Worm (Caenorhabditis elegans): ENCODE results near the gene fan-1.
A peak's percentile ranks its signal among the peaks of the same experiment; 100 is the strongest.
"Not testable (repeated sequence)": the region's sequence is repeated elsewhere in the genome, so short reads cannot be mapped to it uniquely, and the experiment has no call there.

Gene fan-1

DNA sequence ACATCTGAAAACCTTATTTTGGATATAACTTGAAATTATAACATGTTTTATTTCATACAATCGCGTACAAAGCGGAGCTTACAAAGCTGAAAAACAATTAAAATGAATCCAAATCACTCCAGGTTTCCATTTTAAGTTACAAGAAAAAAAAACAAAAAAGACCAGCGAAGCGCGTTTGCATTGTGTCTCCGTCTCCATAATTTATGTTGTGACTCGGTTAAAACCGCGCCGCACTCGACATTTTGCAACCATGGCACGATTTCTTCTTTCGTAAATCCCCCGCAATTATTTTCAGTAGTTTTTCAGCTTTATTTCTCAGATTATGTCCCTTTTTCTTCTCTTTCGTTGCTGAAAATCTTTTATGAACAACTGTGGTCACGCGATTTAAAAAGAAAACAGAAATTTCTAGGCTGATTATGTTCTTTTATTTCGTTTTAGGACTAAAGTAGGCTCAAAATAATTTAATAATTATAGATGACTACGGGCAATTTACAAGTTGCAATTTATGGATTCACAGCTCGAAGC is 37.0 kb downstream of the fan-1 start, which contains the start of the genes F38A5.2 and dnj-11 (continued):
- TF ChIP-seq saeg-2 (GFP tag; IDR thresholded peaks at IDR 0.05) (no peak), R02D3.7 (tag; optimal IDR thresholded peaks at IDR 0.05) (no peak), ceh-28 (tag; optimal IDR thresholded peaks at IDR 0.05) (no peak)

DNA sequence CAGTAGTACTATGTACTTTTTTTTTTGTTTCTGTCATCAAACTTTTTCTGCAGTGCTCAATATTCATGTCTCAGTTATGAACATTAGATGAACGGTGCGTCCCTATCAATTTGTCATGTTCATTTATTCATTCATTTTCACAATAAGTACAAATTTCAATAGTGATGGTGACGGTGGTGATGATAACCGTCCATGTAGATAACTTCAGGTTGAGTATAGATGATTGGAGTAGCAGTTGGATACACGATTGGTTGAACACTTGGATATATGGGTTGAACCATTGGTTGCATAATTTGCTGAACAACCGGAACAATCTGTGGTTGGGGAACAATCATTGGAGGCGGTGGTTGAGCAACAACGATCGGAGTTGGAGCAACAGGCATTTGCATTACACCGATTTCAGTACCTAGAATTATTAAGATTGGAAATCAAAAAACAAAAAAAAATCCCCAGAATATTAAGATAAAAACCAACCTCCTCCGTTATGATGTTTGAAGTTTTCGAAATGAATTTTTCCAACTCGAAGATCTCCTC is 39.7 kb downstream of the fan-1 start:
- TF ChIP-seq mes-2 (tag; optimal IDR thresholded peaks at IDR 0.05; ENCODE audit: poor library complexity, severe bottlenecking) (no peak), snpc-1.2 (GFP tag; IDR thresholded peaks at IDR 0.05) (peak; percentile 51; the same call in 1 of the 2 replicates), lin-38 (GFP tag; IDR thresholded peaks at IDR 0.05) (0 out of 2 replicates have a peak, but pooled peaks have one; percentile 14)

DNA sequence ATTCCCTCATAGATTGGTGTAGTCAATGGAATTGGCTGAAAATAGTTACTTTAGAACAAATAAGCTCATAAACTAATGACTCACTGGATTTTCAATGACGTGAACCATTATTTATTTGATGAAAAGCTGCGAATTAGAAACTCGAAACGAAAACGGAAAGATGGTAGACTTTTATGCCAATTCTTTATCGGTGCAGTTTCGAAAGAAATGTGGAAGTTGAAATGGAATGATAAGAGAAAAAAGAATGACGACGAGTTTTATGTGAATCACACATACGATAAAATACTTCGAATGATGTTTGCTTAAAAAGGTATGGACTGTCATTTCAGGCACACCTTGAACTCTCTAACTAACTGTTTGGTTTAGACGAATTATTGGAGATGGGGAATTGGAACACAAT is 41.5 kb downstream of the fan-1 start, which contains the start of the genes lec-11 and irld-7:
Gene lec-11 (minus strand): TSS at position 126 of the 400 bp plus-strand sequence.
Gene irld-7 (plus strand): TSS at position 332 of the 400 bp plus-strand sequence.
- TF ChIP-seq nhr-28 (tag; optimal IDR thresholded peaks at IDR 0.05), result peak; percentile 50
- peak; percentile 65 for TF ChIP-seq php-3 (GFP tag; IDR thresholded peaks at IDR 0.05)
- peak; percentile 80 for TF ChIP-seq pqm-1 (tag; optimal IDR thresholded peaks at IDR 0.05)
- TF ChIP-seq set-16 (GFP tag; IDR thresholded peaks at IDR 0.05), result no peak
- no peak for TF ChIP-seq T26A8.4 (GFP tag; IDR thresholded peaks at IDR 0.05)
- peak; percentile 73 for TF ChIP-seq dmd-6 (GFP tag; IDR thresholded peaks at IDR 0.05)
- no peak for TF ChIP-seq ama-1 (optimal IDR thresholded peaks at IDR 0.05)
- no peak for TF ChIP-seq unc-39 (tag; optimal IDR thresholded peaks at IDR 0.05)
- no peak for TF ChIP-seq R02D3.7 (tag; optimal IDR thresholded peaks at IDR 0.05)
- no peak for TF ChIP-seq fos-1 (tag; optimal IDR thresholded peaks at IDR 0.05)
- no peak for TF ChIP-seq Y75B8A.6 (GFP tag; IDR thresholded peaks at IDR 0.05)
- TF ChIP-seq hmg-1.1 (GFP tag; IDR thresholded peaks at IDR 0.05), result no peak
- TF ChIP-seq dpl-1 (GFP tag; optimal IDR thresholded peaks at IDR 0.05), result no peak
- no peak for TF ChIP-seq spr-1 (tag; optimal IDR thresholded peaks at IDR 0.05)
- TF ChIP-seq nhr-77 (tag; optimal IDR thresholded peaks at IDR 0.05), result no peak
- TF ChIP-seq daf-16 (GFP tag; optimal IDR thresholded peaks at IDR 0.05), result no peak
- TF ChIP-seq daf-16 (tag; optimal IDR thresholded peaks at IDR 0.05), result peak; percentile 33

DNA sequence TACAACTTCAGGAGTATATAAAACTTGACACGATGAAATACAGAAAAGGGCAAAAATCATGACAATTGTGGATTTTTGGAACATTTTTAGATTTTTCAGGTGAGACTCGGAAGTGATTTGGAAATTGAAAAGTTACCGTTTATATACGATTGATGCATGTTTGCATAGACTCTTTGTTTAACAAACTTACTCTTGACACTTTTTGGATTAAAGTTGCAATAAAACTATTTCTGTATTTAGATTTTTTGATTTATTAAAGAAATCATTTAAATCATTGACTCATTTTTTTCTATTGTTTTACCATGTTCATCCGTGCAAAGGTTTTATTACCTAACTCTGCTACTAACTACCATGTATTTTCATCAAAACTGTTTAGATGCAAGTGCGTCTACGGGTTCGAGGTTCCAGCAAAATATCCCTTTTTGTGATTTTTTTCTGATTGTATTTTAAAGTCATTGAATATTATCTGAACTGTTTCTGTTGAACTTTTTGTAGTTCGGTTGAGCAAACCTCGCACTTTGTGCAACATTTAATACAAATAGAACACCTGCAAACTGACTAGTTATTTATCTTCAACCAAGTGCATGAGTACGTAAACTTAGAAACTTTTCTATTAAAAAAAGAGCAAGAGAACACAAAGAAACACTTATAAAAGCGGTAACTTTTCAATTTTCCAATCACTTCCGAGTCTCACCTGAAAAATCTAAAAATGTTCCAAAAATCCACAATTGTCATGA is 42.7 kb downstream of the fan-1 start, which contains the start of the genes nspb-1 and nspb-2:
Gene nspb-1 (minus strand): TSS at position 101 of the 737 bp plus-strand sequence.
Gene nspb-2 (plus strand): TSS at position 687 of the 737 bp plus-strand sequence.
- TF ChIP-seq hlh-30 (tag; optimal IDR thresholded peaks at IDR 0.05; ENCODE audit: insufficient read depth); F37D6.2 (tag; optimal IDR thresholded peaks at IDR 0.05); mxl-2 (GFP tag; conservative IDR thresholded peaks at IDR 0.05): not testable (repeated sequence)

DNA sequence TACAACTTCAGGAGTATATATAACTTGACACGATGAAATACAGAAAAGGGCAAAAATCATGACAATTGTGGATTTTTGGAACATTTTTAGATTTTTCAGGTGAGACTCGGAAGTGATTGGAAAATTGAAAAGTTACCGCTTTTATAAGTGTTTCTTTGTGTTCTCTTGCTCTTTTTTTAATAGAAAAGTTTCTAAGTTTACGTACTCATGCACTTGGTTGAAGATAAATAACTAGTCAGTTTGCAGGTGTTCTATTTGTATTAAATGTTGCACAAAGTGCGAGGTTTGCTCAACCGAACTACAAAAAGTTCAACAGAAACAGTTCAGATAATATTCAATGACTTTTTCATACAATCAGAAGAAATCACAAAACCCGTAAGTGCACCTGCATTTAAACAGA is 46.4 kb downstream of the fan-1 start, which contains the start of gene nspb-3:
Gene nspb-3 (minus strand): TSS at position 101 of the 400 bp plus-strand sequence.
- not testable (repeated sequence) for TF ChIP-seq ces-1 (GFP tag; optimal IDR thresholded peaks at IDR 0.05); Y75B8A.6 (GFP tag; IDR thresholded peaks at IDR 0.05); nhr-28 (tag; optimal IDR thresholded peaks at IDR 0.05)

DNA sequence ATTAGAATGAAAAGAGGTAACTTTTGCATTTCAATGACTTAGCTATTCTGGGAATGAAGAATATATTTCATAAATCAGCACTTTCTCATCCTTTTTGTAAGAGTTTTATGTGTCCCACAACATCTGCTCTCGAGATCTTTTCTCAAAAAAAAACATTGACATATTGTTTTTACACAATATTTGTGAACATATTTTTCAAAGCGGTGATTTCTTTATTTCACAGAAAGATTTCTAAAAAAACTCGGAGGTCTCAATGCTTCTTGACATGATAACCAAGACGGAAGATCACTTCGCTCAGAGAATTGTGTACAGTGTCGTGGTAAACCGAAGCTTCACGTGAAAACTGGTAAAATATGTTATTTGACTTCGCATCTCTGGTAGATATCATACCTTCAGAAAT is 47.4 kb downstream of the fan-1 start, which contains the start of gene F38A5.22:
Gene F38A5.22 (minus strand): TSS at position 29 of the 400 bp plus-strand sequence.
- TF ChIP-seq dmd-6 (GFP tag; IDR thresholded peaks at IDR 0.05), result no peak
- peak in 1 of 2 experiments; percentile 95 for TF ChIP-seq unc-62 (GFP tag; optimal IDR thresholded peaks at IDR 0.05 in 1 of 2)
- TF ChIP-seq unc-62 (tag; optimal IDR thresholded peaks at IDR 0.05), result no peak

Data from whole organism, L4 larva.